Worm (Caenorhabditis elegans): ENCODE measurements around the gene smc-6.

DNA sequence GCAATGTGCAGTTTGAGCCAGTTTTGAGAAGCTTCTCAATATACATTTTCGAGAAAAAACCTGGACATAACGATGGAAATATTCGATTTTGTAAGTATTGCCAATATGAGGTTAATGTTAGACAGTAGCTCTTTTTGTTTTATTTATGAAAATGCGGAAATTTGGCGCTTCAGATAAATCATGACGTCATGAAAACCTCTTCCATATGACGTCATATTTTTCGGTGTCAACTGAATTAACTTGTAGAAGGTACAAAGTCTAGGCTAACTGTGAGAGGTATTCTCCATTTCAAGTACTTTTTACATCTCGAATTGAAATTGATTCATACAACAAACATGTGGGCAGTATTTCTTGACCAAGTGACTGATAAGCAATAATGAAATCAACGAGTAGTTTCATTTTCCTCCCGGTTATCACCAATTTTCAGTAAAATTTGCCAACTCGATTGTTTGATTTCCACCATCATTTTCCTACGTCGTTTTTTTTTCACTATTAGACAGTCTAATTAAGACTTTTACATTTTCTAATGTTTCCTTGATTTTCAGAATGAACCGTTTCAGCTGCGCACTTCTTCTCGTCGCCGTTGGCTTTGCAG, 7.2 kb upstream of the smc-6 start, which contains the start of gene F54D5.3:
- no peak for TF ChIP-seq nfya-1 (tag; optimal IDR thresholded peaks at IDR 0.05)
- no peak for TF ChIP-seq ama-1 (optimal IDR thresholded peaks at IDR 0.05)
